Worm (Caenorhabditis elegans) whole organism, L3 larva: ENCODE results near the gene ZC373.3.

Experiments
- ZK546.5 ChIP-seq: sonication (generic microtip); optimal IDR thresholded peaks from 2 replicates; lab custom pipeline; 2017; ENCODE audit warnings: missing biosample characterization, missing genetic modification characterization
- aly-2 ChIP-seq: fragments of 150-350 bp; optimal IDR thresholded peaks from 2 replicates; lab custom pipeline; 2014; ENCODE audit warnings: missing biosample characterization, missing genetic modification characterization
- ama-1 ChIP-seq: fragments of 150-350 bp; optimal IDR thresholded peaks from 2 replicates; lab custom pipeline; 2018
- ceh-16 ChIP-seq: sonication (generic microtip); optimal IDR thresholded peaks from 2 replicates; lab custom pipeline; 2017; ENCODE audit warnings: missing biosample characterization, missing genetic modification characterization
- ceh-28 ChIP-seq: fragments of 150-350 bp; optimal IDR thresholded peaks from 2 replicates; lab custom pipeline; 2014; ENCODE audit warnings: missing biosample characterization, missing genetic modification reagents, missing genetic modification characterization
- egl-27 ChIP-seq: sonication (generic microtip); optimal IDR thresholded peaks from 4 replicates; lab custom pipeline; 2017; ENCODE audit warnings: missing biosample characterization, missing genetic modification reagents, missing genetic modification characterization
- elt-2 ChIP-seq: sonication (generic microtip); optimal IDR thresholded peaks from 2 replicates; lab custom pipeline; 2016; ENCODE audit warnings: missing genetic modification reagents, mild to moderate bottlenecking, missing genetic modification characterization, missing compliant biosample characterization
- elt-3 ChIP-seq, 3 experiments: fragments of 150-350 bp in 1 of 3; sonication (generic microtip) in 2 of 3; optimal IDR thresholded peaks; 2 replicates in 2 of 3; 4 replicates in 1 of 3; lab custom pipeline; 2014 to 2017; ENCODE audit warnings: missing biosample characterization in 3 of 3, missing genetic modification characterization in 3 of 3
- hmg-11 ChIP-seq: sonication (generic microtip); optimal IDR thresholded peaks from 2 replicates; lab custom pipeline; 2016; ENCODE audit warnings: missing genetic modification characterization, missing compliant biosample characterization
- jun-1 ChIP-seq: fragments of 150-350 bp; optimal IDR thresholded peaks from 2 replicates; lab custom pipeline; 2014; ENCODE audit warnings: missing biosample characterization, missing genetic modification reagents, missing genetic modification characterization
- lin-39 ChIP-seq: fragments of 150-350 bp; optimal IDR thresholded peaks from 2 replicates; lab custom pipeline; 2018; ENCODE audit warnings: missing biosample characterization, missing genetic modification reagents, missing genetic modification characterization
- mdl-1 ChIP-seq: fragments of 150-350 bp; optimal IDR thresholded peaks from 2 replicates; lab custom pipeline; 2014; ENCODE audit warnings: missing biosample characterization, missing genetic modification characterization
- mml-1 ChIP-seq: fragments of 150-350 bp; sonication (generic microtip); optimal IDR thresholded peaks from 3 replicates; lab custom pipeline; 2014; ENCODE audit warnings: missing biosample characterization, missing genetic modification characterization
- nfya-1 ChIP-seq: sonication (generic microtip); optimal IDR thresholded peaks from 2 replicates; lab custom pipeline; 2017; ENCODE audit warnings: missing genetic modification characterization, mild to moderate bottlenecking, missing compliant biosample characterization, antibody characterized with exemption, moderate library complexity; ENCODE audit not compliant: insufficient read depth
- nhr-11 ChIP-seq: fragments of 150-350 bp; optimal IDR thresholded peaks from 2 replicates; lab custom pipeline; 2014; ENCODE audit warnings: missing biosample characterization, missing genetic modification characterization
- nhr-23 ChIP-seq: fragments of 150-350 bp; optimal IDR thresholded peaks from 2 replicates; lab custom pipeline; 2014; ENCODE audit warnings: missing biosample characterization, missing genetic modification reagents, missing genetic modification characterization
- nhr-28 ChIP-seq: fragments of 150-350 bp; optimal IDR thresholded peaks from 2 replicates; lab custom pipeline; 2014; ENCODE audit warnings: missing biosample characterization, missing genetic modification characterization
- nhr-67 ChIP-seq: fragments of 150-350 bp; optimal IDR thresholded peaks from 2 replicates; lab custom pipeline; 2014; ENCODE audit warnings: missing biosample characterization, missing genetic modification characterization
- nhr-76 ChIP-seq: fragments of 150-350 bp; sonication (generic microtip); optimal IDR thresholded peaks from 5 replicates; lab custom pipeline; 2014; ENCODE audit warnings: missing biosample characterization, missing genetic modification characterization
- pha-4 ChIP-seq: fragments of 150-350 bp; optimal IDR thresholded peaks from 2 replicates; lab custom pipeline; 2014; ENCODE audit warnings: missing biosample characterization, missing genetic modification reagents, missing genetic modification characterization
- pqm-1 ChIP-seq: fragments of 150-350 bp; optimal IDR thresholded peaks from 2 replicates; lab custom pipeline; 2017; ENCODE audit warnings: missing biosample characterization, missing genetic modification characterization, inconsistent platforms
- skn-1 ChIP-seq: fragments of 150-350 bp; optimal IDR thresholded peaks from 2 replicates; lab custom pipeline; 2014; ENCODE audit warnings: missing biosample characterization, missing genetic modification characterization
- tbx-2 ChIP-seq: sonication (generic microtip); optimal IDR thresholded peaks from 2 replicates; lab custom pipeline; 2016; ENCODE audit warnings: mild to moderate bottlenecking, missing genetic modification characterization, missing compliant biosample characterization
- unc-62 ChIP-seq: fragments of 150-350 bp; sonication (generic microtip); optimal IDR thresholded peaks from 4 replicates; lab custom pipeline; 2014; ENCODE audit warnings: missing biosample characterization, missing genetic modification reagents, missing genetic modification characterization
- ztf-11 ChIP-seq: fragments of 150-350 bp; optimal IDR thresholded peaks from 2 replicates; lab custom pipeline; 2014; ENCODE audit warnings: missing biosample characterization, missing genetic modification characterization
- ztf-4 ChIP-seq: fragments of 150-350 bp; optimal IDR thresholded peaks from 2 replicates; lab custom pipeline; 2014; ENCODE audit warnings: missing biosample characterization, missing genetic modification characterization

Gene ZC373.3

ce11 chrX:10074233-10074632, 13.9 kb downstream of the ZC373.3 start, which contains the start of gene ZC373.5:
Gene ZC373.5 (minus strand): TSS chrX:10074391.
- TF ChIP-seq ZK546.5 (tag; lab: Kevin White, UChicago) (no peak), ceh-28 (tag; lab: Kevin White, UChicago) (peak; percentile 54), jun-1 (tag; lab: Kevin White, UChicago) (no peak), pha-4 (tag; lab: Kevin White, UChicago) (peak; percentile 57), lin-39 (tag; lab: Kevin White, UChicago) (no peak), ztf-4 (tag; lab: Kevin White, UChicago) (no peak), nfya-1 (tag; lab: Kevin White, UChicago) (peak; percentile 3), nhr-23 (tag; lab: Kevin White, UChicago) (peak; percentile 11), nhr-67 (tag; lab: Kevin White, UChicago) (no peak), unc-62 (GFP tag; lab: Kevin White, UChicago) (no peak), hmg-11 (tag; lab: Kevin White, UChicago) (peak; percentile 7), tbx-2 (tag; lab: Kevin White, UChicago) (no peak), elt-2 (tag; lab: Kevin White, UChicago) (peak; percentile 73), ceh-16 (no peak), pqm-1 (tag; lab: Kevin White, UChicago) (peak; percentile 66), ama-1 (lab: Kevin White, UChicago) (no peak)

DNA sequence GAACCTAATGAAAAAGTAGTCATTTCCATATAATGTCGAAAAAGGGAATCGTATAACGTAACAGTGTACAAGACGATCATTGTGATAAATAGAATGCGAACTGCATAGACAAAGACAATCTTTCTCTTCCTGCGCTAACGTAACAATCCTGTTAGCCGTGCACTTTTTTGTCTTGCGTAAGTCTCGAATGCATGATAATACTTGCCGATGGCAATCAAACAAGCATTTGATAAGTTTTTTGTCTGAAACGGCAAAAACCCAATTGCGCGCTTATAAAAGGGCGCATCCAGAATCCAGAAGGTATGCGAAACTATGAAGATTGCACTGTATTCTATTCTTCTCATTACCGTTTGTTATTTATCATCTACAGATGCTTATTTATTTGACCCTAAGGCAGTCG, 14.7 kb downstream of the ZC373.3 start, which contains the start of gene dao-4:
dao-4 (plus strand) TSS at position 301 of the 400 bp plus-strand sequence.
- TF ChIP-seq nhr-28 (tag; lab: Kevin White, UChicago) (no peak), nhr-76 (no peak), ama-1 (lab: Kevin White, UChicago) (no peak), ztf-11 (no peak), ceh-28 (tag; lab: Kevin White, UChicago) (no peak)

- TF ChIP-seq mml-1 (tag; lab: Kevin White, UChicago) = no peak
- TF ChIP-seq ZK546.5 (tag; lab: Kevin White, UChicago) = no peak
- TF ChIP-seq jun-1 (tag; lab: Kevin White, UChicago) = no peak
- no peak for TF ChIP-seq tbx-2 (tag; lab: Kevin White, UChicago)
- TF ChIP-seq elt-3 (tag; optimal IDR thresholded peaks at IDR 0.05; lab: Kevin White, UChicago) = no peak
- no peak for TF ChIP-seq mdl-1 (tag; lab: Kevin White, UChicago)
- TF ChIP-seq nfya-1 (tag; lab: Kevin White, UChicago) = no peak
- peak; percentile 64 for TF ChIP-seq nhr-23 (tag; lab: Kevin White, UChicago)
- TF ChIP-seq skn-1 (tag; lab: Kevin White, UChicago) = no peak
- TF ChIP-seq, all 47 proteins: peak for 1
These were observed 16.0 kb downstream of the ZC373.3 start for ce11 chrX:10076334-10076733.

DNA sequence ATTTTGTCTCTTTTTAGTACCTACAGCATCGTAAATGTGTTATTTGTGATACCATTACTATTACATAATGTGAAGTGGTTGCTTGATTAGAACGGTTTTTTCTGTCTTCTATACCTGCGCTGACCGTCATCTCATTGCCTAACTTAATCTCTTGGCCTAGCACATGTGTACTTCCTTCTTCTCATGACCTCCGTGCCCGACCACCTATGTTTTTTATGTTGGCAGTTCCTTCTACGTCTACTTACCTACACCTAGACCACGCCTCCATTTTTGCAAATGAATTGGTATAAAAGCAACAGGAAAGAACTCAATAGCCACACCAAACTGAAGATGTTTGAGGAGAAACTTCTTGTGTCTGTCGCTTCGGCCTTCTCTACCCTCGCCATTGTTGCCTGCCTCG, 17.0 kb downstream of the ZC373.3 start, which contains the start of gene col-176:
col-176 (plus strand) TSS at position 301 of the 400 bp plus-strand sequence.
- TF ChIP-seq hmg-11 (tag; lab: Kevin White, UChicago) = no peak
- TF ChIP-seq nhr-23 (tag; lab: Kevin White, UChicago) = peak; percentile 58
- TF ChIP-seq nhr-28 (tag; lab: Kevin White, UChicago) = no peak

DNA sequence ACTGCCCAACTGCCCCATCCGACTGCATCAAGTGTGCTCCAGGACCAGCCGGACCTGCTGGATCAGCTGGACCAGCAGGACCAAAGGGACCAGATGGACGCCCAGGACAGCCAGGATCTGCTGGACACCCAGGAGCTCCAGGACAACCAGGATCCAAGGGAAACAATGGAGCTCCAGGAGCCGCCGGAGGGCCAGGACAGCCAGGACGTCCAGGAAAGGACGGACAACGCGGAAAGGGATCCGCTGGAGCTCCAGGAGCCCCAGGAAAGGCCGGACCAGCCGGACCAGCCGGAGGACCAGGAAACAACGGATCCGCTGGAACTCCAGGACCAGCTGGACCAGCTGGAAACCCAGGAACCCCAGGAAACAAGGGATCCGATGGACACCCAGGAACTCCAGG, 17.8 kb downstream of the ZC373.3 start:
- TF ChIP-seq nhr-11 (tag; lab: Kevin White, UChicago) (no peak), aly-2 (no peak)

ce11 chrX:10078637-10079036, 18.3 kb downstream of the ZC373.3 start:
- TF ChIP-seq nfya-1 (tag; lab: Kevin White, UChicago) = no peak
- TF ChIP-seq ceh-28 (tag; lab: Kevin White, UChicago) = peak; percentile 62
- TF ChIP-seq elt-3 (tag; optimal IDR thresholded peaks at IDR 0.05; lab: Kevin White, UChicago) = no peak

DNA sequence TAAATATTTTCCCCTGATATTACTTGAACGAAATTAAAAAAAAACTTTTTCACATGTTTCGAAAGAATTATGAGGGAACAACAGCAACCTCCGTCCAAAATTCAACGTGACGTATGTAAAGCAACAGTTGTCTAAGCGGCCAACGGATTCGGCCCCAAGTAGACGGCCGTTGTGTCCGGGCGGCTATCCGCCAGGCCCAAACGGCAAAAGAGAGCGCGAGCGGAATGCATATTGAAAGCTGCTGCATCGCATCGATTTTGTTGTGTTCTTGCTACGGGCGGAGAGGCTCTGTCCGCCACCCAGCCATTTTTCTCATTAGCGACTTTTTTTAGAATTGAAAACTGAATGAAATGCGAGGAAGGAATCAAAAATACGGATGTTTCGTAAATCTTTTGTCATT, 18.9 kb downstream of the ZC373.3 start:
- TF ChIP-seq lin-39 (tag; lab: Kevin White, UChicago) = peak; percentile 40
- TF ChIP-seq nfya-1 (tag; lab: Kevin White, UChicago) = peak; percentile 33
- no peak for TF ChIP-seq egl-27 (tag; lab: Kevin White, UChicago)
